Worm (Caenorhabditis elegans): Measurements from ENCODE around the gene D2023.3.

D2023.3 gene

DNA sequence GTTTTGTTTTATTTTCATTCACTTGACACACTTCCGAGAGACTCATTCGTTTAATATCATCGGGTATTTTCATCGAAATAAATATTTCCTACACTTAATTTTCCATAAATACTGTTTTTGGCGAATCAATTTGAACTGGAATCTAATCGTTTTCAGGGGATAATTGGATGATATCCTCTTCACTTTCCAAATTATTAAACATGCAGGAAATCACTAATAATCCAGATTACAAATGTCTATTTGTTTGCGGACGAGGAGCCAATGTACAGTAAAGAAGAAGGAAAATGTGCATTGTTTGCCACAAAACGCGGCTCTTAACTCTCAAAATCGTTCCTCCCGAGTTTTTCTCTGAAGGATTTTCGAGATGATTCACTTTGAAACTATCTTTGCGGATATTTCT is 35.3 kb downstream of the D2023.3 start, which contains the start of gene F55A11.6 (continued):
- no peak for TF ChIP-seq ctbp-1 (GFP tag; IDR thresholded peaks at IDR 0.05)

DNA sequence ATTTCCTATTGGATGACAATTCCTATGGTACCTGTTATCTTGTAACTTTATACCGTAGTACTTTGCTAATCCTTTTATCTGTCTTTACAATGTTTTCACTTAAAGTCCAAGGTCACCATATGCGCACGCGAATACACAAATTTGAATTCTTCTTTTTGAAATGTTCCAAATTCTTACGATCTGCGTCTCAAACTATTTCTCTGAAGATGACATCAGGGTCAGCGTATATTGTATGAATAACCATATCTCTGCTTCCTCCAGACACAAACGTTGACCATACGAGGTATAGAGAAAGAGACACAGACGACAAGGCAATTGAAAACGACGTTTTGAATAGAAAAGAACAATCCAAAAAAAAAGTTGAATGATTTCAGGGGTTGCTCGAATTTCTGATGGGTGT is 37.9 kb downstream of the D2023.3 start:
- TF ChIP-seq unc-62 (GFP tag; optimal IDR thresholded peaks at IDR 0.05 in 1 of 2) (peak in 1 of 2 experiments; percentile 92), unc-62 (tag; optimal IDR thresholded peaks at IDR 0.05) (no peak), nhr-28 (tag; optimal IDR thresholded peaks at IDR 0.05) (peak; percentile 34), nhr-48 (tag; optimal IDR thresholded peaks at IDR 0.05) (no peak), lsy-2 (tag; optimal IDR thresholded peaks at IDR 0.05) (peak in 1 of 2 experiments; percentile 17), jun-1 (tag; optimal IDR thresholded peaks at IDR 0.05) (no peak), dve-1 (tag; optimal IDR thresholded peaks at IDR 0.05; ENCODE audit: insufficient read depth) (peak; percentile 57), hlh-11 (tag; optimal IDR thresholded peaks at IDR 0.05) (peak; percentile 5)

DNA sequence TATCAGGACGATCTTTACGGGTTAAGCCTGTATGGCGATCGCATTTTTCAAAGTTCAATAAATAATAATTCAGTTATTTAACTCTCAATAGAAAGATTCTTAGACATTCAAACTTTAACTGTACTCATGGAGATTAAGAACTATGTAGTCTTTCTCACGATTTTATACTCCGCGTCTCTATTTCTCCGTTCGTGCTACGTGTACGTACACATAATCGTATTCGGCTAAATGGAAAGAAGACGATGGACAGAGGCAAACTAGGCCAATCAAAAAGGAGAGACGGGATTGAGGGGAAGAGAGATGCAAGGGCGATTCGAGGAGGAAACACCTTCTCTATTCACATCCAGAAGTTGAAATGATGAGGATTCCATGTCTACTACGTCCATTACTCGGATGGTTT is 38.4 kb downstream of the D2023.3 start, which contains the start of gene bus-18:
Gene bus-18, plus strand, starts transcription at position 301 of the 400 bp plus-strand sequence.
- TF ChIP-seq lim-7 (GFP tag; IDR thresholded peaks at IDR 0.05) (no peak), ama-1 (optimal IDR thresholded peaks at IDR 0.05) (no peak), php-3 (GFP tag; IDR thresholded peaks at IDR 0.05) (no peak), madf-9 (GFP tag; conservative IDR thresholded peaks at IDR 0.05) (no peak), attf-4 (tag; optimal IDR thresholded peaks at IDR 0.05) (no peak), arid-1 (GFP tag; conservative IDR thresholded peaks at IDR 0.05) (no peak), unc-62 (GFP tag; optimal IDR thresholded peaks at IDR 0.05 in 1 of 2) (no peak), unc-62 (tag; optimal IDR thresholded peaks at IDR 0.05) (no peak), hlh-11 (tag; optimal IDR thresholded peaks at IDR 0.05) (no peak), ztf-7 (tag; optimal IDR thresholded peaks at IDR 0.05) (no peak), nhr-237 (tag; optimal IDR thresholded peaks at IDR 0.05) (no peak), unc-39 (tag; optimal IDR thresholded peaks at IDR 0.05) (no peak), snpc-1.2 (GFP tag; IDR thresholded peaks at IDR 0.05) (no peak), spr-3 (GFP tag; optimal IDR thresholded peaks at IDR 0.05) (no peak), vab-7 (GFP tag; IDR thresholded peaks at IDR 0.05) (no peak), zip-11 (GFP tag; IDR thresholded peaks at IDR 0.05) (no peak), fos-1 (tag; optimal IDR thresholded peaks at IDR 0.05) (no peak)

DNA sequence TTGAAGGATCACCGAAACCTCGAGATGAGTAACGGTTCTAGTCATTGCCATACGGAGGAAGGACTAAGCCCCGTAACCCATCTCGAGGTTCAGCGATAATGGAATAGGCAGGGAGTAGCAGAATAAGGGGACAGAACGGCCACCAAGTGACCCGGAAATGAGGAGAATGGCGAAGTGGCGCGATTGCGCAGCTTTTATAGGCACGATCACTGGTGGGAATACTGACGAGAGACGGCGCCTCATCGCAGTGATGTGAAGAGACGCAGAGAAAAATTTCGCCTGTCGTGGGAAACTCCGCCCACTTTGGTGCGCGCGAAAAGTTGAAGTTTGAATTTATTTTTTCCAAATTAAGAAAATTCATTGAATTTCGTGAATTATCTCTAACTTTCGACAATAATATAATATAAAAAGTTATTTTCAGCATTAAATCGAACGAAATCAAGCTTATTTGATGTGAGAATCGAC is 41.7 kb downstream of the D2023.3 start, which contains the start of gene F55A11.4:
Gene F55A11.4, plus strand, starts transcription at position 415 of the 465 bp plus-strand sequence.
- TF ChIP-seq jun-1 (tag; optimal IDR thresholded peaks at IDR 0.05): no peak
- no peak for TF ChIP-seq hif-1 (tag; optimal IDR thresholded peaks at IDR 0.05)
- TF ChIP-seq ZK546.5 (tag; optimal IDR thresholded peaks at IDR 0.05): no peak
- peak; percentile 22 for TF ChIP-seq hlh-11 (tag; optimal IDR thresholded peaks at IDR 0.05)
- TF ChIP-seq fkh-10 (GFP tag; optimal IDR thresholded peaks at IDR 0.05): no peak
- no peak for TF ChIP-seq egl-43 (GFP tag; IDR thresholded peaks at IDR 0.05)
- TF ChIP-seq ceh-62 (tag; optimal IDR thresholded peaks at IDR 0.05): no peak
- no peak for TF ChIP-seq ceh-20 (GFP tag; IDR thresholded peaks at IDR 0.05)
- TF ChIP-seq F26F4.8 (GFP tag; conservative IDR thresholded peaks at IDR 0.05): no peak
- TF ChIP-seq nhr-77 (tag; optimal IDR thresholded peaks at IDR 0.05): no peak
- no peak for TF ChIP-seq zip-11 (GFP tag; IDR thresholded peaks at IDR 0.05)
- TF ChIP-seq R02D3.7 (tag; optimal IDR thresholded peaks at IDR 0.05): no peak
- TF ChIP-seq ZK337.2 (GFP tag; IDR thresholded peaks at IDR 0.05): no peak
- TF ChIP-seq fos-1 (tag; optimal IDR thresholded peaks at IDR 0.05): no peak
- no peak for TF ChIP-seq lin-15B (tag; optimal IDR thresholded peaks at IDR 0.05)
- no peak for TF ChIP-seq cey-2 (tag; optimal IDR thresholded peaks at IDR 0.05; ENCODE audit: borderline replicate concordance, insufficient read depth)
- no peak for TF ChIP-seq rbr-2 (tag; optimal IDR thresholded peaks at IDR 0.05)
- no peak for TF ChIP-seq lin-39 (tag; optimal IDR thresholded peaks at IDR 0.05)
- no peak for TF ChIP-seq nhr-111 (GFP tag; optimal IDR thresholded peaks at IDR 0.05)
- no peak for TF ChIP-seq php-3 (GFP tag; IDR thresholded peaks at IDR 0.05)
- 0 out of 2 replicates have a peak, but pooled peaks have one; percentile 62 for TF ChIP-seq D1046.2 (GFP tag; IDR thresholded peaks at IDR 0.05)
- no peak for TF ChIP-seq daf-8 (GFP tag; IDR thresholded peaks at IDR 0.05)
- no peak for TF ChIP-seq attf-4 (tag; optimal IDR thresholded peaks at IDR 0.05)
- TF ChIP-seq T20F7.1 (GFP tag; optimal IDR thresholded peaks at IDR 0.05): no peak
- no peak for TF ChIP-seq gei-8 (GFP tag; optimal IDR thresholded peaks at IDR 0.05)
- TF ChIP-seq daf-19 (GFP tag; conservative IDR thresholded peaks at IDR 0.05): no peak
- TF ChIP-seq F49E8.2 (tag; optimal IDR thresholded peaks at IDR 0.05; ENCODE audit: borderline replicate concordance): peak; percentile 4
- TF ChIP-seq mes-2 (tag; optimal IDR thresholded peaks at IDR 0.05; ENCODE audit: poor library complexity, severe bottlenecking): peak; percentile 25
- TF ChIP-seq ceh-28 (tag; optimal IDR thresholded peaks at IDR 0.05): no peak

Data from whole organism, L4 larva.